Fruit fly (Drosophila melanogaster) whole organism, embryonic: ENCODE results near the gene tomb.

ENCODE experiments used
- Atf3 ChIP-seq: fragments of 200-800 bp; sonication (Bioruptor generic); optimal IDR thresholded peaks from 3 replicates; lab custom pipeline; 2016; ENCODE audit warnings: missing biosample characterization, missing genetic modification characterization
- Awh ChIP-seq: fragments of 200-800 bp; sonication (Bioruptor generic); IDR thresholded peaks from 2 replicates; pipeline ENCODE4, ENCODE4 v1.3.6; 2022; ENCODE audit warnings: missing biosample characterization, missing genetic modification characterization
- Bteb2 ChIP-seq: fragments of 200-800 bp; sonication (Bioruptor generic); optimal IDR thresholded peaks from 2 replicates; lab custom pipeline; 2016; ENCODE audit warnings: missing biosample characterization, missing genetic modification characterization
- CG1024 ChIP-seq: fragments of 200-800 bp; sonication (Bioruptor generic); IDR thresholded peaks from 2 replicates; pipeline ENCODE4 v1.3.6; 2022; ENCODE audit warnings: missing biosample characterization, missing genetic modification characterization
- CG11085 ChIP-seq: fragments of 200-800 bp; sonication (Bioruptor generic); IDR thresholded peaks from 2 replicates; pipeline ENCODE4 v1.3.6; 2022; ENCODE audit warnings: missing biosample characterization, missing genetic modification characterization
- CG11093 ChIP-seq: fragments of 200-800 bp; sonication (Bioruptor generic); IDR thresholded peaks from 3 replicates; pipeline ENCODE4 v1.3.6; 2022; ENCODE audit warnings: missing biosample characterization, missing genetic modification characterization
- CG12219 ChIP-seq: fragments of 200-800 bp; sonication (Bioruptor generic); optimal IDR thresholded peaks from 3 replicates; lab custom pipeline; 2018; ENCODE audit warnings: missing biosample characterization, mild to moderate bottlenecking, missing genetic modification characterization
- CG13123 ChIP-seq: fragments of 200-800 bp; sonication (Bioruptor generic); optimal IDR thresholded peaks from 2 replicates; lab custom pipeline; 2016; ENCODE audit warnings: missing biosample characterization, missing genetic modification characterization
- CG14441 ChIP-seq: fragments of 200-800 bp; sonication (Bioruptor generic); IDR thresholded peaks from 2 replicates; pipeline ENCODE4 v1.3.6; 2022; ENCODE audit warnings: missing biosample characterization, missing genetic modification characterization
- CG16779 ChIP-seq: fragments of 200-800 bp; sonication (Bioruptor generic); IDR thresholded peaks from 2 replicates; pipeline ENCODE4 v1.3.6; 2022; ENCODE audit warnings: missing biosample characterization, missing genetic modification characterization
- CG16863 ChIP-seq: fragments of 200-800 bp; sonication (Bioruptor generic); optimal IDR thresholded peaks from 3 replicates; lab custom pipeline; 2016; ENCODE audit warnings: missing biosample characterization, missing genetic modification characterization
- CG17186 ChIP-seq: fragments of 200-800 bp; sonication (Bioruptor generic); optimal IDR thresholded peaks from 3 replicates; lab custom pipeline; 2017; ENCODE audit warnings: missing biosample characterization, missing genetic modification reagents, missing genetic modification characterization
- CG17612 ChIP-seq: fragments of 200-800 bp; sonication (Bioruptor generic); IDR thresholded peaks from 2 replicates; pipeline ENCODE4 v1.3.6; 2022; ENCODE audit warnings: missing biosample characterization, missing genetic modification characterization
- CG18599 ChIP-seq: fragments of 200-800 bp; sonication (Bioruptor generic); optimal IDR thresholded peaks from 3 replicates; lab custom pipeline; 2017; ENCODE audit warnings: missing biosample characterization, missing genetic modification characterization, mild to moderate bottlenecking, moderate library complexity, missing genetic modification reagents
- CG18764 ChIP-seq: fragments of 200-800 bp; sonication (Bioruptor generic); optimal IDR thresholded peaks from 3 replicates; lab custom pipeline; 2016; ENCODE audit warnings: missing biosample characterization, missing genetic modification characterization
- CG31388 ChIP-seq: fragments of 200-800 bp; sonication (Bioruptor generic); optimal IDR thresholded peaks from 2 replicates; lab custom pipeline; 2016; ENCODE audit warnings: missing biosample characterization, missing genetic modification characterization
- CG3995 ChIP-seq: fragments of 200-800 bp; sonication (Bioruptor generic); optimal IDR thresholded peaks from 3 replicates; lab custom pipeline; 2016; ENCODE audit warnings: missing biosample characterization, missing genetic modification characterization
- CG43689 ChIP-seq: fragments of 200-800 bp; sonication (Bioruptor generic); IDR thresholded peaks from 2 replicates; pipeline ENCODE4 v1.3.6; 2022; ENCODE audit warnings: missing biosample characterization, missing genetic modification characterization
- CG9215 ChIP-seq: fragments of 200-800 bp; sonication (Bioruptor generic); IDR thresholded peaks from 2 replicates; pipeline ENCODE4 v1.3.6; 2022; ENCODE audit warnings: missing biosample characterization, missing genetic modification characterization
- CG9797 ChIP-seq: fragments of 200-800 bp; sonication (Bioruptor generic); optimal IDR thresholded peaks from 3 replicates; lab custom pipeline; 2018; ENCODE audit warnings: missing biosample characterization, mild to moderate bottlenecking, missing genetic modification characterization
- CrebB ChIP-seq: fragments of 200-800 bp; sonication (Bioruptor generic); optimal IDR thresholded peaks from 3 replicates; lab custom pipeline; 2018; ENCODE audit warnings: missing biosample characterization, mild to moderate bottlenecking, missing genetic modification characterization
- Dfd ChIP-seq, 2 experiments: fragments of >200 bp; optimal IDR thresholded peaks; 2 replicates each; lab custom pipeline; 2017; ENCODE audit warnings: missing biosample characterization in 2 of 2, missing genetic modification characterization in 2 of 2
- Ets97D ChIP-seq: fragments of 200-800 bp; sonication (Bioruptor generic); optimal IDR thresholded peaks from 3 replicates; lab custom pipeline; 2016; ENCODE audit warnings: missing biosample characterization, missing genetic modification characterization
- Fer2 ChIP-seq: fragments of 200-800 bp; sonication (Bioruptor generic); optimal IDR thresholded peaks from 2 replicates; lab custom pipeline; 2018; ENCODE audit warnings: missing biosample characterization, mild to moderate bottlenecking, missing genetic modification characterization, moderate library complexity
- HmgD ChIP-seq: fragments of 200-800 bp; sonication (Bioruptor generic); optimal IDR thresholded peaks from 3 replicates; lab custom pipeline; 2016; ENCODE audit warnings: missing biosample characterization, missing genetic modification characterization
- Hr39 ChIP-seq: fragments of >200 bp; optimal IDR thresholded peaks from 2 replicates; lab custom pipeline; 2017
- Lpt ChIP-seq: fragments of >200 bp; optimal IDR thresholded peaks from 2 replicates; lab custom pipeline; 2018; ENCODE audit warnings: missing biosample characterization, missing genetic modification characterization
- MBD-R2 ChIP-seq: fragments of 200-800 bp; sonication (Bioruptor generic); IDR thresholded peaks from 2 replicates; pipeline ENCODE4 v1.3.6; 2022; ENCODE audit warnings: missing biosample characterization, missing genetic modification characterization
- Mad ChIP-seq: fragments of 200-800 bp; sonication (Bioruptor generic); optimal IDR thresholded peaks from 2 replicates; lab custom pipeline; 2016; ENCODE audit warnings: missing biosample characterization, missing genetic modification characterization
- NC2α ChIP-seq: fragments of 200-800 bp; sonication (Bioruptor generic); optimal IDR thresholded peaks from 2 replicates; lab custom pipeline; 2016; ENCODE audit warnings: missing biosample characterization, missing genetic modification characterization
- NfI ChIP-seq: fragments of 200-800 bp; sonication (Bioruptor generic); optimal IDR thresholded peaks from 3 replicates; lab custom pipeline; 2018; ENCODE audit warnings: missing biosample characterization, mild to moderate bottlenecking, missing genetic modification characterization, moderate library complexity
- Xbp1 ChIP-seq: fragments of 200-800 bp; sonication (Bioruptor generic); optimal IDR thresholded peaks from 3 replicates; lab custom pipeline; 2016; ENCODE audit warnings: missing biosample characterization, mild to moderate bottlenecking, missing genetic modification characterization
- btn ChIP-seq: fragments of 200-800 bp; sonication (Bioruptor generic); optimal IDR thresholded peaks from 2 replicates; lab custom pipeline; 2016; ENCODE audit warnings: missing biosample characterization, missing genetic modification characterization
- cwo ChIP-seq: fragments of 200-800 bp; sonication (Bioruptor generic); optimal IDR thresholded peaks from 3 replicates; lab custom pipeline; 2017; ENCODE audit warnings: missing biosample characterization, missing genetic modification characterization, mild to moderate bottlenecking, moderate library complexity, missing genetic modification reagents
- en ChIP-seq: fragments of 200-800 bp; sonication (Bioruptor generic); optimal IDR thresholded peaks from 2 replicates; lab custom pipeline; 2016; ENCODE audit warnings: missing biosample characterization, missing genetic modification characterization
- fd96Cb ChIP-seq: fragments of 200-800 bp; sonication (Bioruptor generic); optimal IDR thresholded peaks from 2 replicates; lab custom pipeline; 2018; ENCODE audit warnings: missing biosample characterization, mild to moderate bottlenecking, missing genetic modification characterization, moderate library complexity
- ftz-f1 ChIP-seq: fragments of 200-800 bp; sonication (Bioruptor generic); optimal IDR thresholded peaks from 2 replicates; lab custom pipeline; 2016; ENCODE audit warnings: missing biosample characterization, missing genetic modification characterization
- kni ChIP-seq: fragments of 200-800 bp; sonication (Bioruptor generic); optimal IDR thresholded peaks from 3 replicates; lab custom pipeline; 2017; ENCODE audit warnings: mild to moderate bottlenecking, missing biosample characterization, missing genetic modification reagents, missing genetic modification characterization
- oc ChIP-seq: fragments of 200-800 bp; sonication (Bioruptor generic); optimal IDR thresholded peaks from 2 replicates; lab custom pipeline; 2018; ENCODE audit warnings: missing biosample characterization, mild to moderate bottlenecking, missing genetic modification characterization, moderate library complexity
- onecut ChIP-seq: fragments of 200-800 bp; sonication (Bioruptor generic); IDR thresholded peaks from 2 replicates; pipeline ENCODE4 v1.3.6; 2022; ENCODE audit warnings: missing biosample characterization, missing genetic modification characterization
- rib ChIP-seq: fragments of 200-800 bp; sonication (Bioruptor generic); IDR thresholded peaks from 2 replicates; pipeline ENCODE4 v1.3.6; 2022; ENCODE audit warnings: missing biosample characterization, missing genetic modification characterization
- salm ChIP-seq: fragments of 200-800 bp; sonication (Bioruptor generic); optimal IDR thresholded peaks from 2 replicates; lab custom pipeline; 2018; ENCODE audit warnings: missing biosample characterization, mild to moderate bottlenecking, missing genetic modification characterization
- sens-2 ChIP-seq: fragments of 200-800 bp; sonication (Bioruptor generic); IDR thresholded peaks from 2 replicates; pipeline ENCODE4 v1.3.6; 2022; ENCODE audit warnings: missing biosample characterization, missing genetic modification characterization
- shn ChIP-seq: fragments of 200-800 bp; sonication (Bioruptor generic); optimal IDR thresholded peaks from 3 replicates; lab custom pipeline; 2016; ENCODE audit warnings: missing biosample characterization, missing genetic modification characterization
- sim ChIP-seq: fragments of 200-800 bp; sonication (Bioruptor generic); IDR thresholded peaks from 2 replicates; pipeline ENCODE4 v1.3.6; 2022; ENCODE audit warnings: missing biosample characterization, missing genetic modification characterization
- sna ChIP-seq: fragments of 200-800 bp; sonication (Bioruptor generic); IDR thresholded peaks from 2 replicates; pipeline ENCODE4 v1.3.6; 2022; ENCODE audit warnings: missing biosample characterization, missing genetic modification characterization; ENCODE audit not compliant: partially characterized antibody
- stc ChIP-seq: fragments of 200-800 bp; sonication (Bioruptor generic); IDR thresholded peaks from 2 replicates; pipeline ENCODE4 v1.3.6; 2022; ENCODE audit warnings: missing biosample characterization, missing genetic modification characterization
- tap ChIP-seq: fragments of 200-800 bp; optimal IDR thresholded peaks from 3 replicates; lab custom pipeline; 2019; ENCODE audit warnings: missing biosample characterization, mild to moderate bottlenecking, missing genetic modification characterization, moderate library complexity
- trh ChIP-seq: fragments of 200-800 bp; sonication (Bioruptor generic); optimal IDR thresholded peaks from 2 replicates; lab custom pipeline; 2016; ENCODE audit warnings: missing biosample characterization, missing genetic modification characterization
- tup ChIP-seq: fragments of 200-800 bp; sonication (Bioruptor generic); optimal IDR thresholded peaks from 2 replicates; lab custom pipeline; 2016; ENCODE audit warnings: missing biosample characterization, mild to moderate bottlenecking, missing genetic modification characterization, moderate library complexity
- zen2 ChIP-seq: fragments of 200-800 bp; sonication (Bioruptor generic); IDR thresholded peaks from 3 replicates; pipeline ENCODE4 v1.3.6; 2022; ENCODE audit warnings: missing biosample characterization, missing genetic modification characterization; ENCODE audit not compliant: partially characterized antibody

Gene tomb

dm6 chr2L:5523848-5524473 is 12.6 kb downstream of the tomb start, which contains the start of the genes Vps52 and Elp4 (continued):
- peak; percentile 70 for TF ChIP-seq CG14441 (GFP tag; lab: Robert Waterston, UW)
- peak; percentile 68; the same call in 1 of the 2 replicates for TF ChIP-seq rib (GFP tag; lab: Robert Waterston, UW)
- peak; percentile 40 for TF ChIP-seq cwo
- TF ChIP-seq CG16863, result peak; percentile 43
- TF ChIP-seq sim (GFP tag; lab: Robert Waterston, UW), result no peak
- TF ChIP-seq Fer2, result peak; percentile 71
- peak; percentile 41; the same call in 1 of the 2 replicates for TF ChIP-seq CG1024
- TF ChIP-seq CG9215, result peak; percentile 72
- TF ChIP-seq NfI (GFP tag; lab: Kevin White, UChicago), result peak; percentile 64
- no peak for TF ChIP-seq CrebB (tag; lab: Kevin White, UChicago)
- TF ChIP-seq oc (tag; lab: Kevin White, UChicago), result peak; percentile 53
- TF ChIP-seq CG43689, result no peak
- TF ChIP-seq Awh (GFP tag; lab: Robert Waterston, UW), result no peak
- no peak for TF ChIP-seq ftz-f1 (GFP tag; lab: Kevin White, UChicago)
- TF ChIP-seq Ets97D (GFP tag; lab: Kevin White, UChicago), result peak; percentile 45
- peak; percentile 14 for TF ChIP-seq shn (GFP tag; lab: Kevin White, UChicago)
- TF ChIP-seq kni (GFP tag; lab: Kevin White, UChicago), result no peak
- TF ChIP-seq CG13123 (GFP tag; lab: Kevin White, UChicago), result peak; percentile 53
- no peak for TF ChIP-seq tap (tag; lab: Kevin White, UChicago)
- peak; percentile 27 for TF ChIP-seq CG17186 (GFP tag; lab: Kevin White, UChicago)
- peak; percentile 16 for TF ChIP-seq CG9797 (GFP tag; lab: Kevin White, UChicago)
- TF ChIP-seq CG16779 (GFP tag; lab: Robert Waterston, UW), result no peak
- no peak for TF ChIP-seq sens-2 (GFP tag; lab: Robert Waterston, UW)
- no peak for TF ChIP-seq CG11093
- peak; percentile 66 for TF ChIP-seq trh (GFP tag; lab: Kevin White, UChicago)
- TF ChIP-seq Xbp1 (GFP tag; lab: Kevin White, UChicago), result peak; percentile 81
- TF ChIP-seq CG31388 (GFP tag; lab: Kevin White, UChicago), result peak; percentile 37
- 0 out of 2 replicates have a peak, but pooled peaks have one; percentile 42 for TF ChIP-seq CG17612
- TF ChIP-seq MBD-R2 (GFP tag; lab: Robert Waterston, UW), result peak; percentile 67
- TF ChIP-seq sna (GFP tag; lab: Robert Waterston, UW), result peak; percentile 61; the same call in 1 of the 2 replicates
- no peak for TF ChIP-seq Lpt
- no peak for TF ChIP-seq salm (tag; lab: Kevin White, UChicago)
- TF ChIP-seq zen2, result peak; percentile 64; the same call in 2 of the 3 replicates
- peak; percentile 73 for TF ChIP-seq fd96Cb
- TF ChIP-seq en (GFP tag; lab: Kevin White, UChicago), result no peak
- peak; percentile 57 for TF ChIP-seq stc (GFP tag; lab: Robert Waterston, UW)
- peak; percentile 19 for TF ChIP-seq CG3995
- no peak for TF ChIP-seq Dfd (GFP tag; optimal IDR thresholded peaks at IDR 0.05; lab: Kevin White, UChicago)
- peak; percentile 57; the same call in 1 of the 2 replicates for TF ChIP-seq CG11085 (GFP tag; lab: Robert Waterston, UW)
- no peak for TF ChIP-seq tup (GFP tag; lab: Kevin White, UChicago)
- TF ChIP-seq CG18599 (GFP tag; lab: Kevin White, UChicago), result no peak
- TF ChIP-seq Atf3 (GFP tag; lab: Kevin White, UChicago), result peak; percentile 29
- TF ChIP-seq CG18764 (GFP tag; lab: Kevin White, UChicago), result peak; percentile 67
- TF ChIP-seq Bteb2 (GFP tag; lab: Kevin White, UChicago), result peak; percentile 68
- peak; percentile 12 for TF ChIP-seq Mad (GFP tag; lab: Kevin White, UChicago)
- no peak for TF ChIP-seq Hr39 (lab: Kevin White, UChicago)
- TF ChIP-seq HmgD, result no peak
- no peak for TF ChIP-seq btn (GFP tag; lab: Kevin White, UChicago)
- no peak for TF ChIP-seq NC2α (GFP tag; lab: Kevin White, UChicago)
- 0 out of 2 replicates have a peak, but pooled peaks have one; percentile 41 for TF ChIP-seq onecut (GFP tag; lab: Robert Waterston, UW)
- peak; percentile 30 for TF ChIP-seq CG12219
